Fruit fly (Drosophila melanogaster): ENCODE measurements around the gene Fur1.

The Fur1 gene

dm6 chr3R:25490375-25490774, 17.5 kb upstream of the Fur1 start (continued):
- TF ChIP-seq z (GFP tag; IDR thresholded peaks at IDR 0.05): no peak
- no peak for TF ChIP-seq CG6272 (GFP tag; IDR thresholded peaks at IDR 0.05)
- TF ChIP-seq stwl (tag; optimal IDR thresholded peaks at IDR 0.05): no peak
- no peak for TF ChIP-seq CG9797 (GFP tag; optimal IDR thresholded peaks at IDR 0.05)
- no peak for TF ChIP-seq crol (GFP tag; IDR thresholded peaks at IDR 0.05)
- no peak for TF ChIP-seq CG4282 (GFP tag; optimal IDR thresholded peaks at IDR 0.05)
- no peak for TF ChIP-seq cato (GFP tag; optimal IDR thresholded peaks at IDR 0.05; ENCODE audit: borderline replicate concordance)
- TF ChIP-seq CG2875 (GFP tag; optimal IDR thresholded peaks at IDR 0.05): peak; percentile 12
- no peak for TF ChIP-seq en (GFP tag; optimal IDR thresholded peaks at IDR 0.05)
- TF ChIP-seq Ssrp (tag; optimal IDR thresholded peaks at IDR 0.05): no peak
- no peak for TF ChIP-seq Blimp-1 (GFP tag; optimal IDR thresholded peaks at IDR 0.05)
- no peak for TF ChIP-seq E2f1 (GFP tag; IDR thresholded peaks at IDR 0.05)
- TF ChIP-seq D19A (tag; optimal IDR thresholded peaks at IDR 0.05): no peak
- no peak for TF ChIP-seq dimm (GFP tag; IDR thresholded peaks at IDR 0.05)
- TF ChIP-seq Hey (tag; optimal IDR thresholded peaks at IDR 0.05): no peak
- no peak for TF ChIP-seq Scr (GFP tag; IDR thresholded peaks at IDR 0.05; ENCODE audit: partially characterized antibody)
- TF ChIP-seq CG6254 (GFP tag; optimal IDR thresholded peaks at IDR 0.05): no peak
- 0 out of 4 replicates have a peak, but pooled peaks have one; percentile 61 for TF ChIP-seq chinmo (GFP tag; IDR thresholded peaks at IDR 0.05; ENCODE audit: partially characterized antibody)
- TF ChIP-seq CG6654 (GFP tag; optimal IDR thresholded peaks at IDR 0.05): peak; percentile 22
- TF ChIP-seq pzg (GFP tag; optimal IDR thresholded peaks at IDR 0.05): no peak
- TF ChIP-seq CG43689 (GFP tag; IDR thresholded peaks at IDR 0.05): no peak
- TF ChIP-seq CG17186 (GFP tag; optimal IDR thresholded peaks at IDR 0.05): no peak
- no peak for TF ChIP-seq CG17612 (GFP tag; IDR thresholded peaks at IDR 0.05)
- TF ChIP-seq slp2 (GFP tag; optimal IDR thresholded peaks at IDR 0.05): peak; percentile 12
- no peak for TF ChIP-seq CG12744 (GFP tag; optimal IDR thresholded peaks at IDR 0.05)
- no peak for TF ChIP-seq Max (GFP tag; optimal IDR thresholded peaks at IDR 0.05)
- no peak for TF ChIP-seq Gug (GFP tag; IDR thresholded peaks at IDR 0.05)
- no peak for TF ChIP-seq ERR (GFP tag; optimal IDR thresholded peaks at IDR 0.05)
- TF ChIP-seq yki (optimal IDR thresholded peaks at IDR 0.05): no peak
- no peak for TF ChIP-seq ash1 (GFP tag; optimal IDR thresholded peaks at IDR 0.05)
- no peak for TF ChIP-seq CG31224 (GFP tag; IDR thresholded peaks at IDR 0.05)
- no peak for TF ChIP-seq CG8359 (GFP tag; optimal IDR thresholded peaks at IDR 0.05; ENCODE audit: borderline replicate concordance)
- TF ChIP-seq CG10431 (GFP tag; optimal IDR thresholded peaks at IDR 0.05): no peak
- TF ChIP-seq CG10274 (GFP tag; optimal IDR thresholded peaks at IDR 0.05): no peak

dm6 chr3R:25489685-25490084, 16.8 kb upstream of the Fur1 start:
- TF ChIP-seq eve (GFP tag; optimal IDR thresholded peaks at IDR 0.05): no peak
- TF ChIP-seq tgo (GFP tag; IDR thresholded peaks at IDR 0.05): no peak
- TF ChIP-seq Opbp (GFP tag; IDR thresholded peaks at IDR 0.05; ENCODE audit: partially characterized antibody): peak; percentile 32; the same call in 1 of the 3 replicates
- no peak for TF ChIP-seq CG4424 (GFP tag; optimal IDR thresholded peaks at IDR 0.05)
- no peak for TF ChIP-seq fd3F (GFP tag; optimal IDR thresholded peaks at IDR 0.05)
- no peak for TF ChIP-seq pnt (GFP tag; optimal IDR thresholded peaks at IDR 0.05)
- TF ChIP-seq CG3163 (GFP tag; optimal IDR thresholded peaks at IDR 0.05): no peak
- no peak for TF ChIP-seq Atf-2 (GFP tag; optimal IDR thresholded peaks at IDR 0.05)
- no peak for TF ChIP-seq HLHmδ (GFP tag; optimal IDR thresholded peaks at IDR 0.05)
- TF ChIP-seq CG10565 (GFP tag; optimal IDR thresholded peaks at IDR 0.05): no peak
- peak; percentile 52; the same call in 1 of the 2 replicates for TF ChIP-seq tna (GFP tag; IDR thresholded peaks at IDR 0.05; ENCODE audit: partially characterized antibody)
- TF ChIP-seq Rx (GFP tag; IDR thresholded peaks at IDR 0.05): no peak
- TF ChIP-seq onecut (GFP tag; IDR thresholded peaks at IDR 0.05): no peak
- TF ChIP-seq sc (optimal IDR thresholded peaks at IDR 0.05): no peak
- no peak for TF ChIP-seq sc (GFP tag; optimal IDR thresholded peaks at IDR 0.05)
- TF ChIP-seq stwl (tag; optimal IDR thresholded peaks at IDR 0.05): no peak
- peak; percentile 42; the same call in 1 of the 2 replicates for TF ChIP-seq CG32532 (GFP tag; IDR thresholded peaks at IDR 0.05)
- TF ChIP-seq tap (tag; optimal IDR thresholded peaks at IDR 0.05): no peak
- no peak for TF ChIP-seq kah (GFP tag; optimal IDR thresholded peaks at IDR 0.05)
- no peak for TF ChIP-seq peb (GFP tag; IDR thresholded peaks at IDR 0.05)
- no peak for TF ChIP-seq lola (GFP tag; optimal IDR thresholded peaks at IDR 0.05)
